Worm (Caenorhabditis elegans): Measurements from ENCODE around the gene srx-4.
A peak's percentile ranks its signal among the peaks of the same experiment; 100 is the strongest.

Gene srx-4

ce11 chrV:731330-731729, 38.8 kb upstream of the srx-4 start (continued):
- TF ChIP-seq ZK185.1 (tag; optimal IDR thresholded peaks at IDR 0.05; ENCODE audit: poor library complexity, severe bottlenecking) (peak; percentile 73), F33H1.4 (GFP tag; IDR thresholded peaks at IDR 0.05) (no peak), C17E4.6 (GFP tag; IDR thresholded peaks at IDR 0.05) (no peak), F57A8.1 (GFP tag; optimal IDR thresholded peaks at IDR 0.05) (no peak), F23B12.7 (tag; optimal IDR thresholded peaks at IDR 0.05; ENCODE audit: insufficient read depth) (no peak), chd-7 (tag; optimal IDR thresholded peaks at IDR 0.05) (peak; percentile 93), lsy-27 (tag; optimal IDR thresholded peaks at IDR 0.05; ENCODE audit: borderline replicate concordance, insufficient read depth) (no peak), repo-1 (tag; optimal IDR thresholded peaks at IDR 0.05) (peak; percentile 78), B0261.1 (tag; optimal IDR thresholded peaks at IDR 0.05) (no peak), snpc-1.1 (tag; optimal IDR thresholded peaks at IDR 0.05; ENCODE audit: insufficient read depth) (no peak), tlf-1 (GFP tag; optimal IDR thresholded peaks at IDR 0.05) (peak; percentile 84), hmg-20 (GFP tag; IDR thresholded peaks at IDR 0.05) (no peak), lin-35 (GFP tag; optimal IDR thresholded peaks at IDR 0.05) (peak in 1 of 3 experiments; percentile 29), egrh-3 (GFP tag; IDR thresholded peaks at IDR 0.05) (peak; percentile 67), dpff-1 (tag; optimal IDR thresholded peaks at IDR 0.05) (no peak), die-1 (tag; optimal IDR thresholded peaks at IDR 0.05) (peak; percentile 57), nhr-27 (tag; optimal IDR thresholded peaks at IDR 0.05) (no peak), lin-26 (GFP tag; IDR thresholded peaks at IDR 0.05) (peak; percentile 73), efl-1 (GFP tag; optimal IDR thresholded peaks at IDR 0.05) (no peak), tbp1 (GFP tag; optimal IDR thresholded peaks at IDR 0.05) (peak; percentile 63), F22D6.2 (tag; optimal IDR thresholded peaks at IDR 0.05) (peak; percentile 84), nfyb-1 (GFP tag; IDR thresholded peaks at IDR 0.05) (peak; percentile 89), unc-130 (GFP tag; optimal IDR thresholded peaks at IDR 0.05) (no peak), hrde-1 (tag; optimal IDR thresholded peaks at IDR 0.05; ENCODE audit: borderline replicate concordance) (no peak), aptf-3 (GFP tag; IDR thresholded peaks at IDR 0.05) (no peak), nhr-80 (tag; optimal IDR thresholded peaks at IDR 0.05) (peak; percentile 97), mcd-1 (GFP tag; IDR thresholded peaks at IDR 0.05) (peak; percentile 73), ets-4 (GFP tag; optimal IDR thresholded peaks at IDR 0.05) (peak; percentile 84), atf-7 (tag; optimal IDR thresholded peaks at IDR 0.05) (peak; percentile 93), C06A6.2 (GFP tag; conservative IDR thresholded peaks at IDR 0.05) (peak; percentile 84), K12H6.12 (tag; optimal IDR thresholded peaks at IDR 0.05) (peak; percentile 71), mes-4 (tag; optimal IDR thresholded peaks at IDR 0.05) (no peak), attf-5 (GFP tag; optimal IDR thresholded peaks at IDR 0.05) (peak; percentile 81), cebp-1 (GFP tag; IDR thresholded peaks at IDR 0.05) (peak; percentile 33; the same call in 1 of the 2 replicates), cebp-1 (tag; optimal IDR thresholded peaks at IDR 0.05) (peak; percentile 89), snpc-4 (GFP tag; optimal IDR thresholded peaks at IDR 0.05) (no peak), snpc-4 (tag; optimal IDR thresholded peaks at IDR 0.05) (peak in 2 of 4 experiments; percentile 41 to 47), K11D2.4 (GFP tag; IDR thresholded peaks at IDR 0.05) (peak; percentile 84), Y53G8AR.9 (GFP tag; conservative IDR thresholded peaks at IDR 0.05) (peak; percentile 75; the same call in 1 of the 2 replicates), ceh-58 (GFP tag; IDR thresholded peaks at IDR 0.05) (no peak), hsf-1 (GFP tag; IDR thresholded peaks at IDR 0.05) (no peak), hlh-26 (GFP tag; conservative IDR thresholded peaks at IDR 0.05) (no peak), bed-2 (GFP tag; IDR thresholded peaks at IDR 0.05) (no peak), let-607 (tag; optimal IDR thresholded peaks at IDR 0.05) (peak in 1 of 2 experiments; percentile 85), rpc-1 (optimal IDR thresholded peaks at IDR 0.05) (no peak), rpc-1 (tag; optimal IDR thresholded peaks at IDR 0.05) (no peak), sptf-2 (GFP tag; optimal IDR thresholded peaks at IDR 0.05) (no peak), pha-4 (tag; optimal IDR thresholded peaks at IDR 0.05) (peak; percentile 93), ceh-91 (GFP tag; IDR thresholded peaks at IDR 0.05) (no peak)

Measured in whole organism, young adult.